Fruit fly (Drosophila melanogaster) whole organism, embryonic: Measurements from ENCODE around the gene Vps52.

ENCODE experiments used
- Blimp-1 ChIP-seq: fragments of 200-800 bp; sonication (Bioruptor generic); optimal IDR thresholded peaks from 3 replicates; lab custom pipeline; 2018; ENCODE audit warnings: missing biosample characterization, missing genetic modification characterization, mild to moderate bottlenecking, moderate library complexity, missing genetic modification reagents
- CG10267 ChIP-seq: fragments of 200-800 bp; sonication (Bioruptor generic); optimal IDR thresholded peaks from 2 replicates; lab custom pipeline; 2018; ENCODE audit warnings: missing biosample characterization, mild to moderate bottlenecking, missing genetic modification characterization, moderate library complexity
- CG10959 ChIP-seq: fragments of 200-800 bp; sonication (Bioruptor generic); IDR thresholded peaks from 2 replicates; pipeline ENCODE4 v1.3.6; 2022; ENCODE audit warnings: missing biosample characterization, missing genetic modification characterization
- CG10979 ChIP-seq: fragments of 200-800 bp; sonication (Bioruptor generic); optimal IDR thresholded peaks from 2 replicates; lab custom pipeline; 2018; ENCODE audit warnings: missing biosample characterization, mild to moderate bottlenecking, missing genetic modification characterization, moderate library complexity
- CG11504 ChIP-seq: fragments of 200-800 bp; sonication (Bioruptor generic); optimal IDR thresholded peaks from 3 replicates; lab custom pipeline; 2019; ENCODE audit warnings: missing biosample characterization, mild to moderate bottlenecking, missing genetic modification characterization, moderate library complexity
- CG14710 ChIP-seq: fragments of 200-800 bp; sonication (Bioruptor generic); optimal IDR thresholded peaks from 3 replicates; lab custom pipeline; 2019; ENCODE audit warnings: missing biosample characterization, mild to moderate bottlenecking, missing genetic modification characterization, moderate library complexity
- CG15696 ChIP-seq: fragments of 200-800 bp; sonication (Bioruptor generic); optimal IDR thresholded peaks from 2 replicates; lab custom pipeline; 2019; ENCODE audit warnings: missing biosample characterization, mild to moderate bottlenecking, missing genetic modification characterization, moderate library complexity
- CG17361 ChIP-seq: fragments of 200-800 bp; sonication (Bioruptor generic); IDR thresholded peaks from 3 replicates; pipeline ENCODE4 v1.3.6; 2022; ENCODE audit warnings: missing biosample characterization, missing genetic modification characterization
- CG17829 ChIP-seq: fragments of 200-800 bp; optimal IDR thresholded peaks from 2 replicates; lab custom pipeline; 2019; ENCODE audit warnings: missing biosample characterization, mild to moderate bottlenecking, missing genetic modification characterization, moderate library complexity
- CG18262 ChIP-seq: fragments of 200-800 bp; optimal IDR thresholded peaks from 3 replicates; lab custom pipeline; 2019; ENCODE audit warnings: missing biosample characterization, mild to moderate bottlenecking, missing genetic modification characterization, moderate library complexity
- CG2678 ChIP-seq: fragments of 200-800 bp; sonication (Bioruptor generic); optimal IDR thresholded peaks from 3 replicates; lab custom pipeline; 2019; ENCODE audit warnings: missing biosample characterization, mild to moderate bottlenecking, missing genetic modification characterization, moderate library complexity
- CG2712 ChIP-seq: fragments of 200-800 bp; optimal IDR thresholded peaks from 3 replicates; lab custom pipeline; 2019; ENCODE audit warnings: missing biosample characterization, mild to moderate bottlenecking, missing genetic modification characterization, moderate library complexity
- CG4707 ChIP-seq: fragments of 200-800 bp; sonication (Bioruptor generic); optimal IDR thresholded peaks from 2 replicates; lab custom pipeline; 2018; ENCODE audit warnings: missing biosample characterization, mild to moderate bottlenecking, missing genetic modification characterization, moderate library complexity
- CG6689 ChIP-seq: fragments of 200-800 bp; sonication (Bioruptor generic); IDR thresholded peaks from 2 replicates; pipeline ENCODE4 v1.3.6; 2022; ENCODE audit warnings: missing biosample characterization, missing genetic modification characterization
- CG9727 ChIP-seq: fragments of 200-800 bp; sonication (Bioruptor generic); optimal IDR thresholded peaks from 3 replicates; lab custom pipeline; 2017; ENCODE audit warnings: missing biosample characterization, mild to moderate bottlenecking, missing genetic modification characterization
- Med ChIP-seq: fragments of 200-800 bp; sonication (Bioruptor generic); peaks from one replicate; lab custom pipeline; 2016; ENCODE audit warnings: missing biosample characterization, missing genetic modification characterization, mild to moderate bottlenecking, inconsistent platforms, moderate library complexity
- Sox102F ChIP-seq: fragments of 200-800 bp; sonication (Bioruptor generic); optimal IDR thresholded peaks from 2 replicates; lab custom pipeline; 2018; ENCODE audit warnings: missing biosample characterization, mild to moderate bottlenecking, missing genetic modification characterization, moderate library complexity
- Xrp1 ChIP-seq: fragments of 200-800 bp; sonication (Bioruptor generic); IDR thresholded peaks from 2 replicates; pipeline ENCODE4 v1.3.6; 2022; ENCODE audit warnings: missing biosample characterization, missing genetic modification characterization
- YL-1 ChIP-seq: fragments of 200-800 bp; sonication (Bioruptor generic); optimal IDR thresholded peaks from 3 replicates; lab custom pipeline; 2017; ENCODE audit warnings: missing biosample characterization, mild to moderate bottlenecking, missing genetic modification characterization
- ac ChIP-seq: fragments of 200-800 bp; sonication (Bioruptor generic); optimal IDR thresholded peaks from 3 replicates; lab custom pipeline; 2017; ENCODE audit warnings: missing biosample characterization, mild to moderate bottlenecking, missing genetic modification characterization
- ase ChIP-seq: fragments of 200-800 bp; sonication (Bioruptor generic); IDR thresholded peaks from 3 replicates; pipeline ENCODE4 v1.3.6; 2022; ENCODE audit warnings: missing biosample characterization, missing genetic modification characterization
- br ChIP-seq: fragments of >200 bp; optimal IDR thresholded peaks from 2 replicates; lab custom pipeline; 2017
- bsh ChIP-seq, 2 experiments: fragments of 200-800 bp; sonication (Bioruptor generic); optimal IDR thresholded peaks; 2 replicates each; lab custom pipeline; 2017 to 2018; ENCODE audit warnings: mild to moderate bottlenecking in 2 of 2, missing biosample characterization in 2 of 2, missing genetic modification characterization in 2 of 2, moderate library complexity in 1 of 2
- chif ChIP-seq, 2 experiments: fragments of 200-800 bp; sonication (Bioruptor generic); optimal IDR thresholded peaks; 3 replicates each; lab custom pipeline; 2016; ENCODE audit warnings: missing biosample characterization in 2 of 2, missing genetic modification characterization in 2 of 2
- corto ChIP-seq: fragments of 200-800 bp; sonication (Bioruptor generic); optimal IDR thresholded peaks from 2 replicates; lab custom pipeline; 2016; ENCODE audit warnings: missing biosample characterization, mild to moderate bottlenecking, missing genetic modification characterization, moderate library complexity
- dmrt11E ChIP-seq: fragments of 200-800 bp; sonication (Bioruptor generic); optimal IDR thresholded peaks from 3 replicates; lab custom pipeline; 2018; ENCODE audit warnings: missing biosample characterization, mild to moderate bottlenecking, missing genetic modification characterization, moderate library complexity
- dmrt99B ChIP-seq: fragments of 200-800 bp; sonication (Bioruptor generic); optimal IDR thresholded peaks from 2 replicates; lab custom pipeline; 2018; ENCODE audit warnings: missing biosample characterization, mild to moderate bottlenecking, missing genetic modification characterization, moderate library complexity
- gem ChIP-seq: fragments of 200-800 bp; sonication (Bioruptor generic); optimal IDR thresholded peaks from 2 replicates; lab custom pipeline; 2019; ENCODE audit warnings: missing biosample characterization, mild to moderate bottlenecking, missing genetic modification characterization, moderate library complexity
- gsb ChIP-seq: fragments of 200-800 bp; sonication (Bioruptor generic); IDR thresholded peaks from 2 replicates; pipeline ENCODE4 v1.3.6; 2022; ENCODE audit warnings: missing biosample characterization, missing genetic modification characterization
- h ChIP-seq: fragments of >200 bp; optimal IDR thresholded peaks from 2 replicates; lab custom pipeline; 2017
- lbe ChIP-seq: fragments of 200-800 bp; sonication (Bioruptor generic); optimal IDR thresholded peaks from 2 replicates; lab custom pipeline; 2016; ENCODE audit warnings: missing biosample characterization, mild to moderate bottlenecking, missing genetic modification characterization
- lola ChIP-seq, 3 experiments: fragments of >200 bp in 2 of 3; fragments of 200-800 bp in 1 of 3; sonication (Bioruptor generic) in 1 of 3; optimal IDR thresholded peaks; 2 replicates each; lab custom pipeline; 2017 to 2019; ENCODE audit warnings: missing biosample characterization in 3 of 3, missing genetic modification characterization in 3 of 3, mild to moderate bottlenecking in 1 of 3, moderate library complexity in 1 of 3
- nmo ChIP-seq: fragments of 200-800 bp; sonication (Bioruptor generic); optimal IDR thresholded peaks from 2 replicates; lab custom pipeline; 2018; ENCODE audit warnings: missing biosample characterization, mild to moderate bottlenecking, missing genetic modification characterization, moderate library complexity
- nom ChIP-seq: fragments of 200-800 bp; sonication (Bioruptor generic); optimal IDR thresholded peaks from 2 replicates; lab custom pipeline; 2017; ENCODE audit warnings: missing biosample characterization, missing genetic modification characterization, mild to moderate bottlenecking, moderate library complexity, missing genetic modification reagents
- onecut ChIP-seq: fragments of 200-800 bp; sonication (Bioruptor generic); IDR thresholded peaks from 2 replicates; pipeline ENCODE4 v1.3.6; 2022; ENCODE audit warnings: missing biosample characterization, missing genetic modification characterization
- phol ChIP-seq: fragments of 200-800 bp; sonication (Bioruptor generic); optimal IDR thresholded peaks from 3 replicates; lab custom pipeline; 2018; ENCODE audit warnings: missing biosample characterization, mild to moderate bottlenecking, missing genetic modification characterization, moderate library complexity
- prd ChIP-seq, 3 experiments: fragments of >200 bp in 2 of 3; fragments of 200-800 bp in 1 of 3; sonication (Bioruptor generic) in 1 of 3; optimal IDR thresholded peaks in 2 of 3; IDR thresholded peaks in 1 of 3; 2 replicates in 2 of 3; 3 replicates in 1 of 3; pipeline versions ENCODE4 v1.3.6 to Lab custom; 2017 to 2022; ENCODE audit warnings: missing biosample characterization in 1 of 3, missing genetic modification characterization in 1 of 3
- row ChIP-seq: fragments of 200-800 bp; sonication (Bioruptor generic); IDR thresholded peaks from 3 replicates; pipeline ENCODE4 v1.3.6; 2022; ENCODE audit warnings: missing biosample characterization, missing genetic modification characterization
- sens ChIP-seq: fragments of 200-800 bp; sonication (Bioruptor generic); peaks from one replicate; lab custom pipeline; 2016; ENCODE audit warnings: missing biosample characterization, missing genetic modification characterization
- trem ChIP-seq: fragments of 200-800 bp; optimal IDR thresholded peaks from 3 replicates; lab custom pipeline; 2019; ENCODE audit warnings: missing biosample characterization, mild to moderate bottlenecking, missing genetic modification characterization, moderate library complexity
- wdn ChIP-seq: fragments of 200-800 bp; sonication (Bioruptor generic); IDR thresholded peaks from 2 replicates; pipeline ENCODE4 v1.3.6; 2022; ENCODE audit warnings: missing biosample characterization, missing genetic modification characterization

The Vps52 gene

dm6 chr2L:5479971-5480370 is 43.7 kb downstream of the Vps52 start (continued):
- TF ChIP-seq CG14710 (tag; lab: Kevin White, UChicago) (peak; percentile 10), CG15696 (tag; lab: Kevin White, UChicago) (peak; percentile 35), ase (peak; percentile 28; the same call in 1 of the 3 replicates), dmrt99B (tag; lab: Kevin White, UChicago) (no peak), CG17829 (peak; percentile 28), br (no peak), CG6689 (GFP tag; lab: Robert Waterston, UW) (0 out of 2 replicates have a peak, but pooled peaks have one; percentile 20), CG10959 (GFP tag; lab: Robert Waterston, UW) (peak; percentile 64), wdn (GFP tag; lab: Robert Waterston, UW) (no peak), Med (peak; percentile 11), h (no peak), ac (peak; percentile 27), sens (peak; percentile 56), prd (optimal IDR thresholded peaks at IDR 0.05; lab: Kevin White, UChicago) (no peak), prd (GFP tag; IDR thresholded peaks at IDR 0.05; lab: Robert Waterston, UW) (peak; percentile 43; the same call in 2 of the 3 replicates), gsb (no peak), lbe (peak; percentile 18), lola (GFP tag; optimal IDR thresholded peaks at IDR 0.05; lab: Kevin White, UChicago) (peak in 1 of 3 experiments; percentile 36), nom (GFP tag; lab: Kevin White, UChicago) (peak; percentile 78), CG2712 (tag; lab: Kevin White, UChicago) (peak; percentile 20)

dm6 chr2L:5479128-5479527 is 44.6 kb downstream of the Vps52 start:
- peak in 1 of 3 experiments; percentile 13 for TF ChIP-seq lola (GFP tag; optimal IDR thresholded peaks at IDR 0.05; lab: Kevin White, UChicago)
- peak; percentile 6 for TF ChIP-seq trem (tag; lab: Kevin White, UChicago)
- TF ChIP-seq row (GFP tag; lab: Robert Waterston, UW), result peak; percentile 13; the same call in 1 of the 3 replicates
- TF ChIP-seq onecut, result no peak
- no peak for TF ChIP-seq corto (GFP tag; lab: Kevin White, UChicago)
- peak; percentile 33 for TF ChIP-seq dmrt11E (tag; lab: Kevin White, UChicago)
- peak; percentile 4 for TF ChIP-seq Sox102F
- TF ChIP-seq CG17361, result 0 out of 3 replicates have a peak, but pooled peaks have one; percentile 21
- peak; percentile 27 for TF ChIP-seq CG2712 (tag; lab: Kevin White, UChicago)
- peak; percentile 40 for TF ChIP-seq CG18262
- TF ChIP-seq CG9727 (GFP tag; lab: Kevin White, UChicago), result peak; percentile 29
- TF ChIP-seq gem (tag; lab: Kevin White, UChicago), result peak; percentile 36
- TF ChIP-seq nmo (GFP tag; lab: Kevin White, UChicago), result peak; percentile 1
- TF ChIP-seq CG11504 (tag; lab: Kevin White, UChicago), result peak; percentile 25
- peak; percentile 19 for TF ChIP-seq Blimp-1 (GFP tag; lab: Kevin White, UChicago)
- TF ChIP-seq CG10267, result peak; percentile 3
- peak; percentile 19 for TF ChIP-seq CG15696 (tag; lab: Kevin White, UChicago)
- peak in 1 of 2 experiments; percentile 7 for TF ChIP-seq bsh (GFP tag; optimal IDR thresholded peaks at IDR 0.05; lab: Kevin White, UChicago)
- peak; percentile 27 for TF ChIP-seq phol (tag; lab: Kevin White, UChicago)
- TF ChIP-seq chif (GFP tag; optimal IDR thresholded peaks at IDR 0.05; lab: Kevin White, UChicago), result no peak
- TF ChIP-seq YL-1 (GFP tag; lab: Kevin White, UChicago), result no peak
- TF ChIP-seq CG4707 (GFP tag; lab: Kevin White, UChicago), result no peak
- TF ChIP-seq Xrp1, result peak; percentile 41; the same call in 1 of the 2 replicates
- TF ChIP-seq CG2678 (tag; lab: Kevin White, UChicago), result peak; percentile 9
- peak; percentile 32 for TF ChIP-seq CG10979
